Fruit fly (Drosophila melanogaster) whole organism, prepupa: ENCODE data around the gene CG43401.
A peak's percentile ranks its signal among the peaks of the same experiment; 100 is the strongest.

Source experiments
- Blimp-1 ChIP-seq: fragments of 200-800 bp; sonication (Bioruptor generic); optimal IDR thresholded peaks from 3 replicates; lab custom pipeline; 2017; ENCODE audit warnings: missing biosample characterization, missing genetic modification characterization, mild to moderate bottlenecking, moderate library complexity, missing genetic modification reagents
- CG10631 ChIP-seq: fragments of 200-800 bp; sonication (Bioruptor generic); optimal IDR thresholded peaks from 2 replicates; lab custom pipeline; 2016; ENCODE audit warnings: missing biosample characterization, missing genetic modification characterization
- CG11294 ChIP-seq: fragments of 200-800 bp; sonication (Bioruptor generic); IDR thresholded peaks from 2 replicates; pipeline ENCODE4 v1.3.6; 2022; ENCODE audit warnings: missing biosample characterization, missing genetic modification characterization
- CG11762 ChIP-seq: fragments of 200-800 bp; sonication (Bioruptor generic); optimal IDR thresholded peaks from 3 replicates; lab custom pipeline; 2016; ENCODE audit warnings: missing biosample characterization, missing genetic modification characterization; ENCODE audit not compliant: insufficient read depth
- CG11902 ChIP-seq: fragments of 200-800 bp; sonication (Bioruptor generic); optimal IDR thresholded peaks from 3 replicates; lab custom pipeline; 2016; ENCODE audit warnings: missing biosample characterization, missing genetic modification characterization
- CG15336 ChIP-seq: fragments of 200-800 bp; sonication (Bioruptor generic); IDR thresholded peaks from 2 replicates; pipeline ENCODE4 v1.3.6; 2022; ENCODE audit warnings: missing biosample characterization, missing genetic modification characterization
- CG1621 ChIP-seq: fragments of 200-800 bp; sonication (Bioruptor generic); optimal IDR thresholded peaks from 3 replicates; lab custom pipeline; 2018; ENCODE audit warnings: missing biosample characterization, mild to moderate bottlenecking, missing genetic modification characterization
- CG16779 ChIP-seq: fragments of 200-800 bp; sonication (Bioruptor generic); optimal IDR thresholded peaks from 3 replicates; lab custom pipeline; 2017; ENCODE audit warnings: missing biosample characterization, mild to moderate bottlenecking, missing genetic modification characterization
- CG3032 ChIP-seq: fragments of 200-800 bp; optimal IDR thresholded peaks from 2 replicates; lab custom pipeline; 2019; ENCODE audit warnings: missing biosample characterization, mild to moderate bottlenecking, missing genetic modification characterization, moderate library complexity
- CG31627 ChIP-seq: fragments of 200-800 bp; sonication (Bioruptor generic); optimal IDR thresholded peaks from 3 replicates; lab custom pipeline; 2016; ENCODE audit warnings: missing biosample characterization, missing genetic modification characterization
- CG32006 ChIP-seq: fragments of 200-800 bp; sonication (Bioruptor generic); optimal IDR thresholded peaks from 3 replicates; lab custom pipeline; 2017; ENCODE audit warnings: missing biosample characterization, mild to moderate bottlenecking, missing genetic modification characterization
- CG34406 ChIP-seq: fragments of 200-800 bp; sonication (Bioruptor generic); optimal IDR thresholded peaks from 3 replicates; lab custom pipeline; 2016; ENCODE audit warnings: missing biosample characterization, missing genetic modification characterization
- CG4318 ChIP-seq: fragments of 200-800 bp; sonication (Bioruptor generic); optimal IDR thresholded peaks from 3 replicates; lab custom pipeline; 2017; ENCODE audit warnings: missing biosample characterization, mild to moderate bottlenecking, missing genetic modification characterization
- CG6163 ChIP-seq: fragments of 200-800 bp; sonication (Bioruptor generic); IDR thresholded peaks from 3 replicates; pipeline ENCODE4 v1.3.6; 2022; ENCODE audit warnings: missing biosample characterization, missing genetic modification characterization
- CG6276 ChIP-seq: fragments of 200-800 bp; sonication (Bioruptor generic); optimal IDR thresholded peaks from 2 replicates; lab custom pipeline; 2017; ENCODE audit warnings: missing biosample characterization, mild to moderate bottlenecking, missing genetic modification characterization
- CG6792 ChIP-seq: fragments of 200-800 bp; sonication (Bioruptor generic); optimal IDR thresholded peaks from 3 replicates; lab custom pipeline; 2016; ENCODE audit warnings: missing biosample characterization, missing genetic modification characterization
- CG6854 ChIP-seq: fragments of 200-800 bp; sonication (Bioruptor generic); optimal IDR thresholded peaks from 2 replicates; lab custom pipeline; 2017; ENCODE audit warnings: missing biosample characterization, mild to moderate bottlenecking, missing genetic modification characterization
- CG7368 ChIP-seq: fragments of 200-800 bp; sonication (Bioruptor generic); optimal IDR thresholded peaks from 3 replicates; lab custom pipeline; 2016; ENCODE audit warnings: missing biosample characterization, missing genetic modification characterization
- CG8119 ChIP-seq: fragments of 200-800 bp; sonication (Bioruptor generic); IDR thresholded peaks from 3 replicates; pipeline ENCODE4 v1.3.6; 2022; ENCODE audit warnings: missing biosample characterization, missing genetic modification characterization
- CG8319 ChIP-seq: fragments of 200-800 bp; sonication (Bioruptor generic); optimal IDR thresholded peaks from 3 replicates; lab custom pipeline; 2016; ENCODE audit warnings: missing biosample characterization, missing genetic modification characterization
- CG8632 ChIP-seq: fragments of 200-800 bp; sonication (Bioruptor generic); optimal IDR thresholded peaks from 3 replicates; lab custom pipeline; 2016; ENCODE audit warnings: missing biosample characterization, missing genetic modification characterization
- Eip93F ChIP-seq: fragments of 200-800 bp; sonication (Bioruptor generic); optimal IDR thresholded peaks from 2 replicates; lab custom pipeline; 2016; ENCODE audit warnings: missing biosample characterization, mild to moderate bottlenecking, missing genetic modification characterization
- Ets21C ChIP-seq: fragments of 200-800 bp; sonication (Bioruptor generic); optimal IDR thresholded peaks from 3 replicates; lab custom pipeline; 2016; ENCODE audit warnings: missing biosample characterization, missing genetic modification characterization
- Ets96B ChIP-seq: fragments of 200-800 bp; optimal IDR thresholded peaks from 2 replicates; lab custom pipeline; 2019; ENCODE audit warnings: missing biosample characterization, mild to moderate bottlenecking, missing genetic modification characterization, moderate library complexity
- Gug ChIP-seq: fragments of 200-800 bp; sonication (Bioruptor generic); IDR thresholded peaks from 2 replicates; pipeline ENCODE4 v1.3.6; 2022; ENCODE audit warnings: missing biosample characterization, missing genetic modification characterization
- Hr38 ChIP-seq: sonication (Bioruptor generic); optimal IDR thresholded peaks from 2 replicates; lab custom pipeline; 2016; ENCODE audit warnings: missing biosample characterization, missing genetic modification characterization
- Hr39 ChIP-seq: fragments of 200-800 bp; sonication (Bioruptor generic); optimal IDR thresholded peaks from 2 replicates; lab custom pipeline; 2016; ENCODE audit warnings: missing biosample characterization, missing genetic modification characterization
- Hr4 ChIP-seq: fragments of 200-800 bp; sonication (Bioruptor generic); optimal IDR thresholded peaks from 3 replicates; lab custom pipeline; 2016; ENCODE audit warnings: missing biosample characterization, missing genetic modification characterization
- Lpt ChIP-seq: fragments of 200-800 bp; sonication (Bioruptor generic); optimal IDR thresholded peaks from 3 replicates; lab custom pipeline; 2016; ENCODE audit warnings: missing biosample characterization, missing genetic modification characterization
- OdsH ChIP-seq: fragments of 200-800 bp; sonication (Bioruptor generic); optimal IDR thresholded peaks from 3 replicates; lab custom pipeline; 2016; ENCODE audit warnings: missing biosample characterization, missing genetic modification characterization
- Smox ChIP-seq: fragments of 200-800 bp; sonication (Bioruptor generic); optimal IDR thresholded peaks from 3 replicates; lab custom pipeline; 2016; ENCODE audit warnings: missing biosample characterization, missing genetic modification characterization
- Sox102F ChIP-seq: fragments of 200-800 bp; sonication (Bioruptor generic); optimal IDR thresholded peaks from 2 replicates; lab custom pipeline; 2016; ENCODE audit warnings: missing biosample characterization, mild to moderate bottlenecking, missing genetic modification characterization
- Sox14 ChIP-seq: fragments of 200-800 bp; sonication (Bioruptor generic); optimal IDR thresholded peaks from 3 replicates; lab custom pipeline; 2016; ENCODE audit warnings: missing biosample characterization, missing genetic modification characterization
- Sox15 ChIP-seq: fragments of 200-800 bp; sonication (Bioruptor generic); optimal IDR thresholded peaks from 3 replicates; lab custom pipeline; 2016; ENCODE audit warnings: missing biosample characterization, missing genetic modification characterization
- achi ChIP-seq: fragments of 200-800 bp; sonication (Bioruptor generic); optimal IDR thresholded peaks from 3 replicates; lab custom pipeline; 2016; ENCODE audit warnings: missing biosample characterization, missing genetic modification characterization
- dac ChIP-seq: fragments of 200-800 bp; sonication (Bioruptor generic); optimal IDR thresholded peaks from 2 replicates; lab custom pipeline; 2017; ENCODE audit warnings: missing biosample characterization, mild to moderate bottlenecking, missing genetic modification characterization
- dsx ChIP-seq: fragments of 200-800 bp; optimal IDR thresholded peaks from 3 replicates; lab custom pipeline; 2019; ENCODE audit warnings: missing biosample characterization, mild to moderate bottlenecking, missing genetic modification characterization, moderate library complexity; ENCODE audit not compliant: poor library complexity, severe bottlenecking
- eg ChIP-seq: fragments of 200-800 bp; sonication (Bioruptor generic); IDR thresholded peaks from 3 replicates; pipeline ENCODE4 v1.3.6; 2022; ENCODE audit warnings: missing biosample characterization, missing genetic modification characterization
- esn ChIP-seq: fragments of 200-800 bp; sonication (Bioruptor generic); optimal IDR thresholded peaks from 2 replicates; lab custom pipeline; 2016; ENCODE audit warnings: missing biosample characterization, mild to moderate bottlenecking, missing genetic modification characterization, moderate library complexity
- fkh ChIP-seq: fragments of 200-800 bp; sonication (Bioruptor generic); optimal IDR thresholded peaks from 3 replicates; lab custom pipeline; 2017; ENCODE audit warnings: missing biosample characterization, mild to moderate bottlenecking, missing genetic modification characterization, moderate library complexity
- net ChIP-seq: fragments of 200-800 bp; sonication (Bioruptor generic); optimal IDR thresholded peaks from 3 replicates; lab custom pipeline; 2016; ENCODE audit warnings: missing biosample characterization, missing genetic modification characterization
- pdm3 ChIP-seq: fragments of 200-800 bp; sonication (Bioruptor generic); optimal IDR thresholded peaks from 3 replicates; lab custom pipeline; 2016; ENCODE audit warnings: missing biosample characterization, missing genetic modification characterization
- salr ChIP-seq, 2 experiments: fragments of 200-800 bp; sonication (Bioruptor generic); optimal IDR thresholded peaks; 3 replicates each; lab custom pipeline; 2016 to 2018; ENCODE audit warnings: missing biosample characterization in 2 of 2, missing genetic modification characterization in 2 of 2, mild to moderate bottlenecking in 1 of 2
- spab ChIP-seq: fragments of 200-800 bp; sonication (Bioruptor generic); optimal IDR thresholded peaks from 2 replicates; lab custom pipeline; 2017; ENCODE audit warnings: missing biosample characterization, mild to moderate bottlenecking, missing genetic modification characterization, missing genetic modification reagents
- ss ChIP-seq, 2 experiments: fragments of 200-800 bp; sonication (Bioruptor generic); optimal IDR thresholded peaks; 2 replicates in 1 of 2; 3 replicates in 1 of 2; lab custom pipeline; 2017 to 2018; ENCODE audit warnings: mild to moderate bottlenecking in 2 of 2, missing biosample characterization in 2 of 2, missing genetic modification characterization in 2 of 2, moderate library complexity in 1 of 2
- svp ChIP-seq: fragments of 200-800 bp; sonication (Bioruptor generic); peaks from one replicate; lab custom pipeline; 2016; ENCODE audit warnings: missing biosample characterization, missing genetic modification characterization
- topi ChIP-seq: fragments of 200-800 bp; sonication (Bioruptor generic); optimal IDR thresholded peaks from 3 replicates; lab custom pipeline; 2016; ENCODE audit warnings: missing biosample characterization, missing genetic modification characterization
- vri ChIP-seq: fragments of 200-800 bp; sonication (Bioruptor generic); optimal IDR thresholded peaks from 3 replicates; lab custom pipeline; 2016; ENCODE audit warnings: missing biosample characterization, mild to moderate bottlenecking, missing genetic modification characterization

CG43401 gene

dm6 chr2L:1458584-1459203, 30.4 kb downstream of the CG43401 start (continued):
- peak; percentile 48 for TF ChIP-seq CG7368
- TF ChIP-seq CG8119 (GFP tag; lab: Robert Waterston, UW), result peak; percentile 75
- peak; percentile 50 for TF ChIP-seq esn (GFP tag; lab: Kevin White, UChicago)
- peak; percentile 43 for TF ChIP-seq Smox (GFP tag; lab: Kevin White, UChicago)
- peak; percentile 76 for TF ChIP-seq dsx (GFP tag; lab: Kevin White, UChicago)
- peak; percentile 78 for TF ChIP-seq CG10631 (GFP tag; lab: Kevin White, UChicago)
- TF ChIP-seq CG34406, result peak; percentile 47
- TF ChIP-seq achi (GFP tag; lab: Kevin White, UChicago), result peak; percentile 71
- TF ChIP-seq CG11762, result peak; percentile 38
- TF ChIP-seq Hr4, result peak; percentile 46
- TF ChIP-seq fkh (GFP tag; lab: Kevin White, UChicago), result no peak
- peak; percentile 29 for TF ChIP-seq CG8632 (GFP tag; lab: Kevin White, UChicago)
- TF ChIP-seq spab (GFP tag; lab: Kevin White, UChicago), result peak; percentile 75

dm6 chr2L:1459344-1459743, 31.1 kb downstream of the CG43401 start:
- TF ChIP-seq eg (GFP tag; lab: Robert Waterston, UW) (no peak), CG6276 (GFP tag; lab: Kevin White, UChicago) (no peak), Lpt (no peak), fkh (GFP tag; lab: Kevin White, UChicago) (no peak), Sox14 (GFP tag; lab: Kevin White, UChicago) (peak; percentile 26), CG11762 (peak; percentile 4), CG11294 (GFP tag; lab: Robert Waterston, UW) (no peak), pdm3 (peak; percentile 8), CG34406 (peak; percentile 20), ss (GFP tag; optimal IDR thresholded peaks at IDR 0.05; lab: Kevin White, UChicago) (peak; percentile 4 to 59), OdsH (GFP tag; lab: Kevin White, UChicago) (peak; percentile 44), CG6163 (peak; percentile 62), achi (GFP tag; lab: Kevin White, UChicago) (peak; percentile 44), Sox102F (GFP tag; lab: Kevin White, UChicago) (no peak), CG8319 (no peak), Gug (GFP tag; lab: Robert Waterston, UW) (peak; percentile 13; the same call in 1 of the 2 replicates), CG11902 (GFP tag; lab: Kevin White, UChicago) (no peak), Ets21C (GFP tag; lab: Kevin White, UChicago) (no peak), salr (GFP tag; optimal IDR thresholded peaks at IDR 0.05; lab: Kevin White, UChicago) (peak in 1 of 2 experiments; percentile 38), CG3032 (tag; lab: Kevin White, UChicago) (peak; percentile 55), CG4318 (peak; percentile 30), CG7368 (peak; percentile 16), Hr39 (GFP tag; lab: Kevin White, UChicago) (no peak), CG32006 (peak; percentile 53), net (GFP tag; lab: Kevin White, UChicago) (no peak), CG15336 (peak; percentile 61), Sox15 (GFP tag; lab: Kevin White, UChicago) (no peak), dac (no peak), esn (GFP tag; lab: Kevin White, UChicago) (no peak), svp (peak; percentile 57), vri (GFP tag; lab: Kevin White, UChicago) (no peak), Hr38 (no peak), CG6792 (GFP tag; lab: Kevin White, UChicago) (no peak), CG31627 (GFP tag; lab: Kevin White, UChicago) (no peak), CG6854 (GFP tag; lab: Kevin White, UChicago) (no peak), CG1621 (tag; lab: Kevin White, UChicago) (peak; percentile 40), Blimp-1 (GFP tag; lab: Kevin White, UChicago) (no peak), CG16779 (no peak), dsx (GFP tag; lab: Kevin White, UChicago) (peak; percentile 39), CG8632 (GFP tag; lab: Kevin White, UChicago) (no peak), Ets96B (tag; lab: Kevin White, UChicago) (peak; percentile 69), Eip93F (GFP tag; lab: Kevin White, UChicago) (no peak), topi (GFP tag; lab: Kevin White, UChicago) (peak; percentile 3), spab (GFP tag; lab: Kevin White, UChicago) (peak; percentile 54)
